Worm (Caenorhabditis elegans): ENCODE results near the gene srsx-35.

ce11 chrV:20648868-20649267 lies 32.4 kb upstream of the srsx-35 start:
- TF ChIP-seq zag-1 (tag; optimal IDR thresholded peaks at IDR 0.05) (no peak), nhr-85 (tag) (no peak), nhr-237 (tag; optimal IDR thresholded peaks at IDR 0.05) (no peak), ceh-82 (tag; optimal IDR thresholded peaks at IDR 0.05) (no peak), lin-35 (GFP tag; optimal IDR thresholded peaks at IDR 0.05) (no peak), ceh-63 (GFP tag; optimal IDR thresholded peaks at IDR 0.05) (no peak), dsc-1 (tag; optimal IDR thresholded peaks at IDR 0.05) (no peak), skn-1 (tag; optimal IDR thresholded peaks at IDR 0.05) (no peak), nhr-11 (tag; optimal IDR thresholded peaks at IDR 0.05) (no peak)

Data from whole organism, L1 larva.